Fruit fly (Drosophila melanogaster) whole organism, pupa: ENCODE data around the gene Drs.

Experiments
- CG10348 ChIP-seq: fragments of 200-800 bp; sonication (Bioruptor generic); IDR thresholded peaks from 2 replicates; pipeline ENCODE4 v1.3.6; 2022; ENCODE audit warnings: missing biosample characterization, missing genetic modification characterization
- CG12605 ChIP-seq: fragments of 200-800 bp; sonication (Bioruptor generic); IDR thresholded peaks from 2 replicates; pipeline ENCODE4 v1.3.6; 2022; ENCODE audit warnings: missing biosample characterization, missing genetic modification characterization
- CG13204 ChIP-seq: fragments of 200-800 bp; sonication (Bioruptor generic); optimal IDR thresholded peaks from 2 replicates; lab custom pipeline; 2018; ENCODE audit warnings: missing biosample characterization, mild to moderate bottlenecking, missing genetic modification characterization, moderate library complexity
- CG14655 ChIP-seq: fragments of 200-800 bp; sonication (Bioruptor generic); optimal IDR thresholded peaks from 3 replicates; lab custom pipeline; 2017; ENCODE audit warnings: mild to moderate bottlenecking, missing biosample characterization, missing genetic modification reagents, missing genetic modification characterization
- CG15710 ChIP-seq: fragments of 200-800 bp; sonication (Bioruptor generic); optimal IDR thresholded peaks from 2 replicates; lab custom pipeline; 2018; ENCODE audit warnings: missing biosample characterization, mild to moderate bottlenecking, missing genetic modification characterization, moderate library complexity
- CG17806 ChIP-seq: fragments of 200-800 bp; sonication (Bioruptor generic); optimal IDR thresholded peaks from 2 replicates; lab custom pipeline; 2018; ENCODE audit warnings: missing biosample characterization, mild to moderate bottlenecking, missing genetic modification characterization, moderate library complexity
- CG32121 ChIP-seq: fragments of 200-800 bp; sonication (Bioruptor generic); IDR thresholded peaks from 2 replicates; pipeline ENCODE4 v1.3.6; 2022; ENCODE audit warnings: missing biosample characterization, missing genetic modification characterization
- CG34367 ChIP-seq: fragments of 200-800 bp; sonication (Bioruptor generic); optimal IDR thresholded peaks from 2 replicates; lab custom pipeline; 2018; ENCODE audit warnings: missing biosample characterization, mild to moderate bottlenecking, missing genetic modification characterization
- CG4496 ChIP-seq: fragments of 200-800 bp; sonication (Bioruptor generic); IDR thresholded peaks from 3 replicates; pipeline ENCODE4 v1.3.6; 2022; ENCODE audit warnings: missing biosample characterization, missing genetic modification characterization
- CG8159 ChIP-seq: fragments of 200-800 bp; sonication (Bioruptor generic); optimal IDR thresholded peaks from 3 replicates; lab custom pipeline; 2018; ENCODE audit warnings: missing biosample characterization, mild to moderate bottlenecking, missing genetic modification characterization, moderate library complexity
- CG8301 ChIP-seq: fragments of 200-800 bp; sonication (Bioruptor generic); optimal IDR thresholded peaks from 2 replicates; lab custom pipeline; 2018; ENCODE audit warnings: missing biosample characterization, mild to moderate bottlenecking, missing genetic modification characterization
- CG9948 ChIP-seq: fragments of 200-800 bp; sonication (Bioruptor generic); optimal IDR thresholded peaks from 2 replicates; lab custom pipeline; 2018; ENCODE audit warnings: missing biosample characterization, mild to moderate bottlenecking, missing genetic modification characterization, moderate library complexity
- D1 ChIP-seq: fragments of 200-800 bp; sonication (Bioruptor generic); optimal IDR thresholded peaks from 2 replicates; lab custom pipeline; 2018; ENCODE audit warnings: missing biosample characterization, mild to moderate bottlenecking, missing genetic modification characterization, moderate library complexity
- EcR ChIP-seq: fragments of 200-800 bp; sonication (Bioruptor generic); optimal IDR thresholded peaks from 3 replicates; lab custom pipeline; 2019; ENCODE audit warnings: missing biosample characterization, missing genetic modification characterization, mild to moderate bottlenecking, moderate library complexity, missing genetic modification reagents
- Ets98B ChIP-seq: fragments of 200-800 bp; sonication (Bioruptor generic); IDR thresholded peaks from 2 replicates; pipeline ENCODE4 v1.3.6; 2022; ENCODE audit warnings: missing biosample characterization, missing genetic modification characterization
- Pif1A ChIP-seq: fragments of 200-800 bp; sonication (Bioruptor generic); optimal IDR thresholded peaks from 3 replicates; lab custom pipeline; 2016; ENCODE audit warnings: missing biosample characterization, missing genetic modification characterization
- Pif1B ChIP-seq: fragments of 200-800 bp; sonication (Bioruptor generic); optimal IDR thresholded peaks from 3 replicates; lab custom pipeline; 2016; ENCODE audit warnings: missing biosample characterization, missing genetic modification characterization
- Snoo ChIP-seq: fragments of 200-800 bp; sonication (Bioruptor generic); optimal IDR thresholded peaks from 3 replicates; lab custom pipeline; 2017; ENCODE audit warnings: missing biosample characterization, mild to moderate bottlenecking, missing genetic modification characterization, inconsistent platforms
- fd96Ca ChIP-seq: fragments of 200-800 bp; sonication (Bioruptor generic); IDR thresholded peaks from 3 replicates; pipeline ENCODE4 v1.3.6; 2022; ENCODE audit warnings: missing biosample characterization, missing genetic modification characterization
- gl ChIP-seq: fragments of 200-800 bp; sonication (Bioruptor generic); optimal IDR thresholded peaks from 2 replicates; lab custom pipeline; 2018; ENCODE audit warnings: missing biosample characterization, mild to moderate bottlenecking, missing genetic modification characterization
- rn ChIP-seq: fragments of 200-800 bp; sonication (Bioruptor generic); IDR thresholded peaks from 2 replicates; pipeline ENCODE4 v1.3.6; 2022; ENCODE audit warnings: missing biosample characterization, missing genetic modification characterization

The Drs gene

DNA sequence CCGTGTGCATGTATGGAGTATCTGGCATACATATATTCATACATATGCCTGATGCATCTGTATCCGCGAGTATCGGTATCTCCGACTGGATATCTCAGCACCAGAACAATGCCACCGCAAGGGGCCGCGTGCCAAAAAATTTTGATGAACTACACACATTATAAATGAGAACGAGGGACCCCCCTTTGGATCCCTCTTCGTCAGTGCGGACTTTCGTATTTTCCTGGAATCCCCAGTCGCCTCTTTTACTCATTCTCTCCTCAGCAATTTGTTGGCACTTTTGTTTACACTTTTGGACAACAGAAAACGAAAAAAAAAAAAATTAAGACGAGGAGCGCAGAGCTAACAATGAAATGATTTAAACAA is 16.1 kb downstream of the Drs start:
- TF ChIP-seq fd96Ca (GFP tag; lab: Robert Waterston, UW): no peak
- TF ChIP-seq EcR (GFP tag; lab: Kevin White, UChicago): peak; percentile 10

DNA sequence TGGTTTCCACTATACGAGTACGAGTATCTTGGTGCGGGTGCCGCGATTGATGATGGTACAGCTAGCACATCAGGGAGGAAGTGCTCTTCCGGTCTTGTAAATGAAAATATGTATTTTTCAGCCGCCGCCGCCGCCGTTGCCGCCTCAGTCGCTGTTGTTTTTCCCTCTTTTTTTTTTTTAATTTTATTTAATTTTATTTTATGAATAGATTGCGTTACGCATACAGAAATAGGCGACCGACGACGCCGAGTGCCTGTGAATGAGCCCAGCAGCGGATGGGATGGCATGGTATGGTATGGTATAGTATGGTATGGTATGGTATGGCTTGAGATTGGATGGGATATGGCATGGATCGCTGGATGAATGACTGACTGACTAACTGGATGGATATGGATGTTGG is 17.4 kb downstream of the Drs start:
- TF ChIP-seq Pif1B (GFP tag; lab: Kevin White, UChicago) (no peak), Snoo (tag; lab: Kevin White, UChicago) (no peak), CG34367 (tag; lab: Kevin White, UChicago) (no peak), CG9948 (tag; lab: Kevin White, UChicago) (no peak), CG32121 (GFP tag; lab: Robert Waterston, UW) (0 out of 2 replicates have a peak, but pooled peaks have one; percentile 22), D1 (tag; lab: Kevin White, UChicago) (no peak), Ets98B (GFP tag; lab: Robert Waterston, UW) (peak; percentile 24; the same call in 1 of the 2 replicates), gl (tag; lab: Kevin White, UChicago) (no peak), CG15710 (tag; lab: Kevin White, UChicago) (no peak), CG12605 (peak; percentile 26; the same call in 1 of the 2 replicates), CG8159 (no peak), CG17806 (tag; lab: Kevin White, UChicago) (no peak), CG14655 (GFP tag; lab: Kevin White, UChicago) (peak; percentile 4), rn (GFP tag; lab: Robert Waterston, UW) (no peak), fd96Ca (GFP tag; lab: Robert Waterston, UW) (no peak), CG13204 (GFP tag; lab: Kevin White, UChicago) (no peak), CG8301 (tag; lab: Kevin White, UChicago) (no peak), CG4496 (GFP tag; lab: Robert Waterston, UW) (no peak), CG10348 (GFP tag; lab: Robert Waterston, UW) (no peak), Pif1A (GFP tag; lab: Kevin White, UChicago) (no peak), EcR (GFP tag; lab: Kevin White, UChicago) (no peak)

DNA sequence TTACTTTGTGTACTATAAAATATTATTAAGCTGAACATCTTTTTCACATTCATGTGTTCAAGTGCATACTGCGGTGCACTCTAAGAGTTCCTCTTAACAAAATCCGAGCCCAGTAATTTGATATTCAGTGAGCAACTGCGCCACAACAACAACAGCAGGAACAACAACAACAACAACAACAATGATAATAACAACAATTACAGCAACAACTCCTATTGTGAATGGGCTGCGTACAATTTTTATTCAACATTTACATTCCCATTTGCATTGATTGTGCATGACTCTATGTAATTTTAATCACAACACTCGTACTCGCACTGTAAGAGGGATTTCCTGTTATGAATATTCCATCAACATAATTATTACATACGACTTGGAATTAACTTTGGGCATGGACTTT is 18.3 kb downstream of the Drs start:
- TF ChIP-seq D1 (tag; lab: Kevin White, UChicago) (no peak), CG8301 (tag; lab: Kevin White, UChicago) (peak; percentile 22), gl (tag; lab: Kevin White, UChicago) (no peak)

DNA sequence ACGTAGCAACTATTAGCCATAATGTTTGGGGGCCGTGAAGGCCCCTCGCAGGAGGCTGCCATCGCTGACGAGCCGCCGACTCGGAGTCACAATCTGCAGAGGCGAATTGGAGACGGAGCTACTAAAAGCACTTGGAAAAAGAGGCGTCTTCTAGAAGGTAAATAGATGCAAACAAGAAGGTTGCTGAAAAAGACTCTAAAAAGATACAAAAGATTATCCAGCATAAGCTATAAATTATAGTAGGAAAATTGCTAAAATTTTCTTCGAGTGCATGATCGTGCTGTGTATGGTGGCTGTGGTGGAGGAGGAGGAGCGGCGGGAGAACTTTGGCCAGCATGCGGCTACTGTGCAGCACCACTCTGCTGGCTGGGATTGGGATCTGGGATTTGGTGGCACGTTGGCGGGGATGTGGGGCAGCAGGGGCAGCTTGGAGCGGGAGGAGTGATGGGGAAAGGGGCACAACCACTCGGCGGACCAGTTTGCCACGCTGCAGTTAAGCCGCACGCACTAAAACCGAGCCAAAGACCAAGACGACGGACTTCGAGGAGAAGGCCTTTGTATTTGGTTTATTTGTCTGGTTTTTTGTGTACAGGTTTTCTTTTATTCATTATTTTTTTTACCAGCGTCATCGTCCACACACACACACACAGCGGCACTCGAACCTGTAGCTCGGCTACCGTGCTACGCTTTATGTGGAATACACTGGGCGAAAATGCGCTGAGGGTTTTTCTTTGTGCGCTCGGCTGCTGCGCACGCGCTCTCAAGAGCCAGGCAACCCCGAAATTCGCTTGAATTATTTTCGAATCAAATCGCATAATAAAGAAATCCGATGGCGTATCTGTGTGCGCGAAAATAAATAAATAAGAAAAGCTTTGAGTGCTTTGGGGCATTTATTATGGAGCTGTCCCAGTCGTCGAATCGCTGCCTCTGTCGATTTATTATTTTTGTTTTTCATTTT is 19.6 kb downstream of the Drs start:
- TF ChIP-seq fd96Ca (GFP tag; lab: Robert Waterston, UW) (peak; percentile 87), gl (tag; lab: Kevin White, UChicago) (peak; percentile 43), Pif1B (GFP tag; lab: Kevin White, UChicago) (peak; percentile 70), Ets98B (GFP tag; lab: Robert Waterston, UW) (peak; percentile 86), Pif1A (GFP tag; lab: Kevin White, UChicago) (peak; percentile 77), CG32121 (GFP tag; lab: Robert Waterston, UW) (peak; percentile 78), CG34367 (tag; lab: Kevin White, UChicago) (peak; percentile 47), CG15710 (tag; lab: Kevin White, UChicago) (peak; percentile 72), CG9948 (tag; lab: Kevin White, UChicago) (peak; percentile 65), rn (GFP tag; lab: Robert Waterston, UW) (peak; percentile 85), CG8159 (peak; percentile 75), CG13204 (GFP tag; lab: Kevin White, UChicago) (peak; percentile 91), CG8301 (tag; lab: Kevin White, UChicago) (peak; percentile 74), CG17806 (tag; lab: Kevin White, UChicago) (peak; percentile 76), Snoo (tag; lab: Kevin White, UChicago) (peak; percentile 53), D1 (tag; lab: Kevin White, UChicago) (peak; percentile 39), CG14655 (GFP tag; lab: Kevin White, UChicago) (peak; percentile 85), CG10348 (GFP tag; lab: Robert Waterston, UW) (peak; percentile 45), CG4496 (GFP tag; lab: Robert Waterston, UW) (peak; percentile 85), CG12605 (peak; percentile 42), EcR (GFP tag; lab: Kevin White, UChicago) (peak; percentile 22)
- TF ChIP-seq, all 21 proteins: peak for 21

DNA sequence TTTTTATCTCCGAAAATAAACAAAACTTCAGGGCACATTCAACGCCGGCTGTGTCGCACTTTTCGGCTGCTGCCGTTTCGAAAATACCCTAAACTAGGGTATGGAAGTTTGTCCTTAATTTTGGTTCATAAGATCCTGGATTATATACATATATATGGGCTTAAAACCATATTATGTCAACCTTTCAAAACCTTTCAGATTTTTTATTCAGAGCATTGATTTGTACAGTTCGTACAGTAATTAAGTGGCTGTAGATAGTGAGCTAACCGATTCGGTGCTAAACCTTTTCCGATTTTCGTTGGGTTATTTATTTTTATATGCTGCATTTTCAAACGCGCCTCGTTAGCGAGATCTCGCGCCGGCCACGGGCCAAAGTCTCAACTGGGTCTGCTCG is 20.3 kb downstream of the Drs start:
- TF ChIP-seq CG32121 (GFP tag; lab: Robert Waterston, UW) (no peak; the same call in 1 of the 2 replicates), CG17806 (tag; lab: Kevin White, UChicago) (no peak), Pif1B (GFP tag; lab: Kevin White, UChicago) (peak; percentile 71), D1 (tag; lab: Kevin White, UChicago) (no peak), CG13204 (GFP tag; lab: Kevin White, UChicago) (no peak), CG10348 (GFP tag; lab: Robert Waterston, UW) (no peak), fd96Ca (GFP tag; lab: Robert Waterston, UW) (no peak), gl (tag; lab: Kevin White, UChicago) (no peak), Pif1A (GFP tag; lab: Kevin White, UChicago) (peak; percentile 70), CG12605 (no peak), Snoo (tag; lab: Kevin White, UChicago) (peak; percentile 55), CG4496 (GFP tag; lab: Robert Waterston, UW) (no peak), CG15710 (tag; lab: Kevin White, UChicago) (no peak), CG8159 (no peak), CG9948 (tag; lab: Kevin White, UChicago) (no peak), CG34367 (tag; lab: Kevin White, UChicago) (no peak), CG14655 (GFP tag; lab: Kevin White, UChicago) (peak; percentile 21)
